Worm (Caenorhabditis elegans) whole organism, dauer: ENCODE measurements around the gene F43G6.16.
"Not testable (repeated sequence)": the region's sequence is repeated elsewhere in the genome, so short reads cannot be mapped to it uniquely, and the experiment has no call there.

Experiments used
- unc-62 ChIP-seq: sonication (generic microtip); optimal IDR thresholded peaks from 2 replicates; lab custom pipeline; 2017; ENCODE audit warnings: missing biosample characterization, missing genetic modification reagents, missing genetic modification characterization

Gene F43G6.16

ce11 chrII:11790458-11790857 lies 8.0 kb upstream of the F43G6.16 start, which contains the start of gene F43G6.4:
Gene F43G6.4 (plus strand): TSS chrII:11790758.
- TF ChIP-seq unc-62 = no peak

- no peak for TF ChIP-seq unc-62
These were observed 5.6 kb upstream of the F43G6.16 start for ce11 chrII:11788025-11788424.

- TF ChIP-seq unc-62 = no peak
These were observed 4.4 kb downstream of the F43G6.16 start, which contains the start of the genes patr-1 and dna-2 for ce11 chrII:11777893-11778480. Gene patr-1 (minus strand): TSS chrII:11777943. Gene dna-2 (plus strand): TSS chrII:11778430.

- TF ChIP-seq unc-62 = no peak
These were observed 8.2 kb downstream of the F43G6.16 start, which contains the start of gene F44E5.1 for ce11 chrII:11774218-11774617. Gene F44E5.1 (minus strand): TSS chrII:11774559.

- TF ChIP-seq unc-62 = no peak
These were observed 10.1 kb downstream of the F43G6.16 start, which contains the start of gene F44E5.15 for ce11 chrII:11772364-11772763. Gene F44E5.15 (plus strand): TSS chrII:11772664.

ce11 chrII:11766472-11766871 lies 16.0 kb downstream of the F43G6.16 start, which contains the start of gene F44E5.2:
Gene F44E5.2 (plus strand): TSS chrII:11766772.
- no peak for TF ChIP-seq unc-62

ce11 chrII:11765506-11766152 lies 16.8 kb downstream of the F43G6.16 start:
- no peak for TF ChIP-seq unc-62

- TF ChIP-seq unc-62 = no peak
These were observed 20.5 kb downstream of the F43G6.16 start for ce11 chrII:11761806-11762512.

ce11 chrII:11759277-11759676 lies 23.2 kb downstream of the F43G6.16 start, which contains the start of the genes F44E5.4 and F44E5.5:
Gene F44E5.4 (minus strand): TSS chrII:11759311.
Gene F44E5.5 (plus strand): TSS chrII:11759662.
- not testable (repeated sequence) for TF ChIP-seq unc-62

- no peak for TF ChIP-seq unc-62
These were observed 25.7 kb downstream of the F43G6.16 start for ce11 chrII:11756684-11757107.

- TF ChIP-seq unc-62 = no peak
These were observed 29.2 kb downstream of the F43G6.16 start for ce11 chrII:11753186-11753585.

- no peak for TF ChIP-seq unc-62
These were observed 30.7 kb downstream of the F43G6.16 start for ce11 chrII:11751615-11752174.

- TF ChIP-seq unc-62 = no peak
These were observed 32.8 kb downstream of the F43G6.16 start for ce11 chrII:11749490-11750172.

ce11 chrII:11748494-11748893 lies 33.9 kb downstream of the F43G6.16 start, which contains the start of the genes F44E5.17 and gpb-1:
Gene F44E5.17 (minus strand): TSS chrII:11748594.
Gene gpb-1 (minus strand): TSS chrII:11748611.
- no peak for TF ChIP-seq unc-62

ce11 chrII:11747889-11748288 lies 34.5 kb downstream of the F43G6.16 start:
- TF ChIP-seq unc-62 = no peak

- TF ChIP-seq unc-62 = no peak
These were observed 35.6 kb downstream of the F43G6.16 start for ce11 chrII:11746782-11747288.
